Worm (Caenorhabditis elegans) whole organism, L1 larva: ENCODE measurements around the gene algn-12.
A peak's percentile ranks its signal among the peaks of the same experiment; 100 is the strongest.

Experiments used
- C16A3.4 ChIP-seq: fragments of 150-350 bp; optimal IDR thresholded peaks from 2 replicates; lab custom pipeline; 2014; ENCODE audit warnings: missing biosample characterization, missing genetic modification characterization
- F16B12.6 ChIP-seq: fragments of 150-350 bp; optimal IDR thresholded peaks from 2 replicates; lab custom pipeline; 2014; ENCODE audit warnings: missing biosample characterization, missing genetic modification characterization
- alr-1 ChIP-seq: fragments of 200-800 bp; sonication (Bioruptor generic); optimal IDR thresholded peaks from 2 replicates; lab custom pipeline; 2018; ENCODE audit warnings: borderline replicate concordance, mild to moderate bottlenecking, missing genetic modification characterization, missing compliant biosample characterization
- blmp-1 ChIP-seq: fragments of 150-350 bp; optimal IDR thresholded peaks from 2 replicates; lab custom pipeline; 2014; ENCODE audit warnings: missing biosample characterization, missing genetic modification characterization
- ceh-88 ChIP-seq: fragments of 200-800 bp; sonication (Bioruptor generic); IDR thresholded peaks from 2 replicates; pipeline ENCODE4 v1.3.6; 2022; ENCODE audit warnings: missing genetic modification characterization, missing compliant biosample characterization
- ces-1 ChIP-seq: fragments of 150-350 bp; optimal IDR thresholded peaks from 2 replicates; lab custom pipeline; 2014; ENCODE audit warnings: missing biosample characterization, missing genetic modification reagents, missing genetic modification characterization
- dpl-1 ChIP-seq, 3 experiments: fragments of 150-350 bp in 2 of 3; sonication (generic microtip) in 1 of 3; optimal IDR thresholded peaks; 2 replicates each; lab custom pipeline; 2014 to 2017; ENCODE audit warnings: missing biosample characterization in 3 of 3, missing genetic modification characterization in 3 of 3, missing genetic modification reagents in 3 of 3
- dsc-1 ChIP-seq: sonication (generic microtip); optimal IDR thresholded peaks from 2 replicates; lab custom pipeline; 2016; ENCODE audit warnings: mild to moderate bottlenecking, missing genetic modification characterization, missing compliant biosample characterization
- efl-1 ChIP-seq, 4 experiments: fragments of 150-350 bp; optimal IDR thresholded peaks in 3 of 4; peaks in 1 of 4; 1 replicate in 1 of 4; 2 replicates in 3 of 4; lab custom pipeline; 2014; ENCODE audit warnings: missing biosample characterization in 2 of 4, missing genetic modification characterization in 2 of 4, missing genetic modification reagents in 2 of 4
- egl-13 ChIP-seq: sonication (generic microtip); optimal IDR thresholded peaks from 2 replicates; lab custom pipeline; 2016; ENCODE audit warnings: missing genotype, missing genetic modification reagents, missing genetic modification characterization, missing compliant biosample characterization
- egl-27 ChIP-seq, 2 experiments: fragments of 150-350 bp in 1 of 2; sonication (generic microtip); optimal IDR thresholded peaks; 3 replicates each; lab custom pipeline; 2017 to 2018; ENCODE audit warnings: missing biosample characterization in 2 of 2, missing genetic modification characterization in 2 of 2, missing genetic modification reagents in 2 of 2
- elt-2 ChIP-seq: sonication (generic microtip); optimal IDR thresholded peaks from 2 replicates; lab custom pipeline; 2016; ENCODE audit warnings: missing genetic modification characterization, mild to moderate bottlenecking, inconsistent platforms, missing compliant biosample characterization, missing genetic modification reagents
- grh-1 ChIP-seq: fragments of 200-800 bp; sonication (Bioruptor generic); IDR thresholded peaks from 2 replicates; pipeline ENCODE4 v1.3.6; 2022; ENCODE audit warnings: missing genetic modification reagents, missing genetic modification characterization, missing compliant biosample characterization
- hlh-17 ChIP-seq: fragments of 200-800 bp; sonication (Bioruptor generic); optimal IDR thresholded peaks from 2 replicates; lab custom pipeline; 2018; ENCODE audit warnings: missing genetic modification characterization, mild to moderate bottlenecking, missing compliant biosample characterization, moderate library complexity, borderline replicate concordance
- hlh-4 ChIP-seq: sonication (generic microtip); optimal IDR thresholded peaks from 2 replicates; lab custom pipeline; 2016; ENCODE audit warnings: mild to moderate bottlenecking, missing genetic modification characterization, missing compliant biosample characterization
- hpl-2 ChIP-seq: fragments of 150-350 bp; optimal IDR thresholded peaks from 2 replicates; lab custom pipeline; 2014; ENCODE audit warnings: missing biosample characterization, missing genetic modification reagents, missing genetic modification characterization
- irx-1 ChIP-seq: sonication (generic microtip); optimal IDR thresholded peaks from 2 replicates; lab custom pipeline; 2016; ENCODE audit warnings: missing genetic modification characterization, missing compliant biosample characterization
- lin-15B ChIP-seq: fragments of 150-350 bp; sonication (generic microtip); optimal IDR thresholded peaks from 3 replicates; lab custom pipeline; 2014; ENCODE audit warnings: missing biosample characterization, missing genetic modification characterization
- lin-35 ChIP-seq, 2 experiments: fragments of 150-350 bp; optimal IDR thresholded peaks; 2 replicates each; lab custom pipeline; 2014; ENCODE audit warnings: missing biosample characterization in 2 of 2, missing genetic modification characterization in 2 of 2, missing genetic modification reagents in 2 of 2
- lsy-2 ChIP-seq, 2 experiments: fragments of 150-350 bp; optimal IDR thresholded peaks; 2 replicates each; lab custom pipeline; 2014; ENCODE audit warnings: missing biosample characterization in 2 of 2, missing genetic modification characterization in 2 of 2
- mab-9 ChIP-seq: fragments of 200-800 bp; sonication (Bioruptor generic); IDR thresholded peaks from 2 replicates; pipeline ENCODE4 v1.3.6; 2022; ENCODE audit warnings: missing genetic modification reagents, missing genetic modification characterization, missing compliant biosample characterization
- mdl-1 ChIP-seq, 2 experiments: fragments of 150-350 bp; optimal IDR thresholded peaks; 2 replicates each; lab custom pipeline; 2014 to 2017; ENCODE audit warnings: missing biosample characterization in 2 of 2, missing genetic modification characterization in 2 of 2, inconsistent platforms in 1 of 2
- mef-2 ChIP-seq: fragments of 150-350 bp; optimal IDR thresholded peaks from 2 replicates; lab custom pipeline; 2014; ENCODE audit warnings: missing biosample characterization, missing genetic modification characterization
- mep-1 ChIP-seq: fragments of 150-350 bp; optimal IDR thresholded peaks from 2 replicates; lab custom pipeline; 2014; ENCODE audit warnings: missing biosample characterization, missing genetic modification characterization
- nhr-19 ChIP-seq: fragments of 200-800 bp; sonication (Bioruptor generic); conservative IDR thresholded peaks from 2 replicates; pipeline ENCODE4 v1.3.6; 2022; ENCODE audit warnings: missing genetic modification characterization, missing compliant biosample characterization
- nhr-20 ChIP-seq: sonication (generic microtip); optimal IDR thresholded peaks from 2 replicates; lab custom pipeline; 2016; ENCODE audit warnings: mild to moderate bottlenecking, missing genetic modification characterization, missing compliant biosample characterization
- nhr-28 ChIP-seq: fragments of 150-350 bp; optimal IDR thresholded peaks from 2 replicates; lab custom pipeline; 2014; ENCODE audit warnings: missing biosample characterization, missing genetic modification characterization
- pax-3 ChIP-seq: fragments of 200-800 bp; sonication (Bioruptor generic); optimal IDR thresholded peaks from 2 replicates; lab custom pipeline; 2018; ENCODE audit warnings: mild to moderate bottlenecking, missing genetic modification characterization, moderate library complexity, missing compliant biosample characterization
- pqm-1 ChIP-seq: sonication (generic microtip); optimal IDR thresholded peaks from 3 replicates; lab custom pipeline; 2017; ENCODE audit warnings: missing biosample characterization, missing genetic modification characterization
- snu-23 ChIP-seq: sonication (generic microtip); optimal IDR thresholded peaks from 2 replicates; lab custom pipeline; 2016; ENCODE audit warnings: missing genetic modification characterization, missing compliant biosample characterization
- sup-37 ChIP-seq: fragments of 200-800 bp; sonication (Bioruptor generic); optimal IDR thresholded peaks from 2 replicates; lab custom pipeline; 2018; ENCODE audit warnings: mild to moderate bottlenecking, missing genetic modification characterization, missing compliant biosample characterization
- tbx-2 ChIP-seq: sonication (generic microtip); optimal IDR thresholded peaks from 2 replicates; lab custom pipeline; 2016; ENCODE audit warnings: missing genetic modification characterization, missing compliant biosample characterization
- unc-130 ChIP-seq: fragments of 150-350 bp; optimal IDR thresholded peaks from 2 replicates; lab custom pipeline; 2017; ENCODE audit warnings: missing biosample characterization, missing genetic modification characterization, inconsistent platforms
- unc-86 ChIP-seq: sonication (generic microtip); optimal IDR thresholded peaks from 2 replicates; lab custom pipeline; 2016; ENCODE audit warnings: missing genetic modification characterization, missing compliant biosample characterization
- zag-1 ChIP-seq: fragments of 150-350 bp; optimal IDR thresholded peaks from 2 replicates; lab custom pipeline; 2014; ENCODE audit warnings: missing biosample characterization, missing genetic modification characterization
- zip-4 ChIP-seq: fragments of 200-800 bp; sonication (Bioruptor generic); optimal IDR thresholded peaks from 2 replicates; lab custom pipeline; 2018; ENCODE audit warnings: mild to moderate bottlenecking, missing genetic modification characterization, moderate library complexity, missing compliant biosample characterization
- ztf-11 ChIP-seq, 2 experiments: sonication (generic microtip); optimal IDR thresholded peaks; 2 replicates each; lab custom pipeline; 2016 to 2017; ENCODE audit warnings: missing genetic modification characterization in 2 of 2, missing biosample characterization in 1 of 2, missing compliant biosample characterization in 1 of 2
- ztf-4 ChIP-seq: fragments of 150-350 bp; optimal IDR thresholded peaks from 2 replicates; lab custom pipeline; 2014; ENCODE audit warnings: missing biosample characterization, missing genetic modification characterization

Gene algn-12

ce11 chrV:8017924-8018323 lies 17.0 kb upstream of the algn-12 start (continued):
- TF ChIP-seq mdl-1 (tag; optimal IDR thresholded peaks at IDR 0.05; lab: Kevin White, UChicago) (no peak), sup-37 (no peak), lin-35 (GFP tag; optimal IDR thresholded peaks at IDR 0.05; lab: Kevin White, UChicago) (peak in 1 of 2 experiments; percentile 23), ztf-11 (tag; optimal IDR thresholded peaks at IDR 0.05; lab: Kevin White, UChicago) (no peak), nhr-19 (GFP tag; lab: Robert Waterston, UW) (no peak), unc-130 (tag; lab: Kevin White, UChicago) (no peak), irx-1 (tag; lab: Kevin White, UChicago) (no peak), zag-1 (tag; lab: Kevin White, UChicago) (no peak), unc-86 (tag; lab: Kevin White, UChicago) (no peak), efl-1 (optimal IDR thresholded peaks at IDR 0.05; lab: Kevin White, UChicago) (no peak), efl-1 (GFP tag; optimal IDR thresholded peaks at IDR 0.05 in 1 of 2; lab: Kevin White, UChicago) (no peak)

DNA sequence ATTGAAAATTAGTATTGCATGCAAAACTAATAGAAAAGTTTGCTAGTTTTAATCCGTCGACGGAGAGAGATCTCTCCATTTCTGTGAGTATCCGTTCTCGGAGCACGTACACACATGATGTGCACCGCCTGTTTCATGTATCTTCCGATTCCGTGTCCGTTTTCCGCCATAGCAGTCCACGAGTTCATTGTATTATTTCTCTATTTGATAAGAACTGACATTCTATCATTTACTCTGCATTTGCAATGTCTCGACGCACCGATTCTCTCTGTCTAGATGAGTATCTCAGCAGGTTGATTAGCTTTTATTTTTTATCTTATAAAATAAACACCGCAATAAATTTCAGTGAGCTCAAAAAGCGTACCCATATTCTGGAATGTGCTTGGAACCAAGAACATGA lies 16.0 kb upstream of the algn-12 start:
- TF ChIP-seq alr-1 (tag; lab: Kevin White, UChicago) (no peak), elt-2 (tag; lab: Kevin White, UChicago) (peak; percentile 18)

DNA sequence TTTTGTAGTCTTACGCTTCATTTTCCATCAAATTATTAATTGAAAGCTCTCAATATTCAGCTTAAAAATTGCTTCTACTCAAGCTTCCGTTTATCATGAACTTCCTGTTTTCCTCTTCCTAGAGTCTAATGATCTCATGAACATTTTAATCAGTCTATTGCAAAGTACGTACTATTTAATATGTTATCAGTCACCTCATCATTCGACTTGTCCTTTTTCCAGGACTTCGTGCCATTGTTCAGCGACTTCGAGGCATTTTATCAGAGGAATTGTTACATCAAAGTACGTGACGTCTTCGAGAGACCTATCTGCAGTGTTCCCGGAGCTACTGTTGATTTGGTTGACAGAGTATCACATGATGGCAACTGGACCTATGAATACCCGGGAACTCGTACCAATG lies 15.1 kb upstream of the algn-12 start:
- TF ChIP-seq nhr-28 (tag; lab: Kevin White, UChicago) (no peak), elt-2 (tag; lab: Kevin White, UChicago) (peak; percentile 17), pqm-1 (peak; percentile 1)

DNA sequence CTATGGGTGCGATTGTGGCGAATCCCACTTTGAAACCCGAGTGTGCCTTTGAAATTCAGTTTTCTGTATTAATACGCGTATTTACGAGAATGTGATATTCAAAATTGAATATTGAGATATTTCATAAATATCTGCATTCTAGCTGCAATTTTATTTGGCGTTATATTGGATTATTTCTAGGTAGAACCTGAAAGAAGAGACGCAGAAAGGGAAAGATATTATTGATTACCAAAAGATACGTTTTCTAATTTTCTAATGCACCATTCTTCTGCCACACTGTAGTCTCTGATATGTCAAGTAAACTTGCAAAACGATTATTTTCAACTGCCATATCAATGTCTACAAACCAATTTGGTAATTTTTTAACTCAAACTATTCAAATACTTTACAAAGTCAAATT lies 12.9 kb upstream of the algn-12 start, which contains the start of gene ech-3:
Gene ech-3, plus strand, starts transcription at position 178 of the 400 bp plus-strand sequence.
- no peak for TF ChIP-seq ztf-4
- no peak for TF ChIP-seq dsc-1
- TF ChIP-seq efl-1 (optimal IDR thresholded peaks at IDR 0.05; lab: Kevin White, UChicago), result peak in 1 of 2 experiments; percentile 5
- TF ChIP-seq efl-1 (GFP tag; optimal IDR thresholded peaks at IDR 0.05 in 1 of 2; lab: Kevin White, UChicago), result peak in 1 of 2 experiments; percentile 84
- no peak for TF ChIP-seq ceh-88 (GFP tag; lab: Robert Waterston, UW)
- TF ChIP-seq nhr-19 (GFP tag; lab: Robert Waterston, UW), result no peak
- TF ChIP-seq hpl-2, result no peak
- peak in 1 of 2 experiments; percentile 30 for TF ChIP-seq lin-35 (GFP tag; optimal IDR thresholded peaks at IDR 0.05; lab: Kevin White, UChicago)
- no peak for TF ChIP-seq pqm-1
- TF ChIP-seq alr-1 (tag; lab: Kevin White, UChicago), result no peak
- peak; percentile 8 for TF ChIP-seq blmp-1 (tag; lab: Kevin White, UChicago)
- TF ChIP-seq nhr-20 (tag; lab: Kevin White, UChicago), result peak; percentile 31
- no peak for TF ChIP-seq sup-37
- TF ChIP-seq, all 84 proteins: peak for 4

- TF ChIP-seq lin-35 (GFP tag; optimal IDR thresholded peaks at IDR 0.05; lab: Kevin White, UChicago) (peak; percentile 29 to 58), dsc-1 (no peak), blmp-1 (tag; lab: Kevin White, UChicago) (no peak), snu-23 (GFP tag; lab: Kevin White, UChicago) (peak; percentile 19), tbx-2 (tag; lab: Kevin White, UChicago) (no peak), C16A3.4 (peak; percentile 55), mdl-1 (tag; optimal IDR thresholded peaks at IDR 0.05; lab: Kevin White, UChicago) (peak in 1 of 2 experiments; percentile 17), efl-1 (optimal IDR thresholded peaks at IDR 0.05; lab: Kevin White, UChicago) (peak; percentile 62 to 70), efl-1 (GFP tag; optimal IDR thresholded peaks at IDR 0.05 in 1 of 2; lab: Kevin White, UChicago) (peak; percentile 61 to 79), grh-1 (GFP tag; lab: Robert Waterston, UW) (no peak), lsy-2 (tag; optimal IDR thresholded peaks at IDR 0.05; lab: Kevin White, UChicago) (peak; percentile 28 to 95), hlh-17 (GFP tag; lab: Kevin White, UChicago) (no peak), hpl-2 (no peak), dpl-1 (GFP tag; optimal IDR thresholded peaks at IDR 0.05; lab: Kevin White, UChicago) (peak in 2 of 3 experiments; percentile 47 to 60), hlh-4 (no peak), F16B12.6 (peak; percentile 80), unc-130 (tag; lab: Kevin White, UChicago) (peak; percentile 28)
These were observed 10.2 kb upstream of the algn-12 start, which contains the start of gene F43H9.3 for ce11 chrV:8024752-8025151. Gene F43H9.3 (minus strand): TSS chrV:8024940.

DNA sequence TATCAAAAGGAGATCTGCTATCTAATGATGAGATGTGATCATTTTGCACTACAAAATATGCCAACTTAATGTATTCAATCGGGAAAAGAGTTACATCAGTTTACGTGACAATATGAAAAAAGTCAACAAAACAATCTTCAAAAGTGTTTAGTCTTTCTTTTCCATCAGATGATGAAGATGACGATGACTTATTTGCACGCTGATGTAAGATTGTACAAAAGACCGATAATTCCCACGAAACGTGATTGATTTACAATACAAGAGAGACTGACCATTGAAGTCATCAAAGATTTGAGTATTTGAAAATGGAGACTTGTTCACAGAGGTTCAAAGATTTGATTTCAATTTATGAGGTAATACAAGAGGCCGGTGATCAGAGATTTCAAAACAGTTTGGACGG lies 9.7 kb upstream of the algn-12 start:
- TF ChIP-seq egl-27 (tag; optimal IDR thresholded peaks at IDR 0.05; lab: Kevin White, UChicago) (no peak), snu-23 (GFP tag; lab: Kevin White, UChicago) (peak; percentile 38), grh-1 (GFP tag; lab: Robert Waterston, UW) (no peak), lin-15B (tag; lab: Kevin White, UChicago) (no peak), mab-9 (no peak), ces-1 (GFP tag; lab: Kevin White, UChicago) (no peak), nhr-20 (tag; lab: Kevin White, UChicago) (peak; percentile 52), zip-4 (GFP tag; lab: Kevin White, UChicago) (no peak), mep-1 (tag; lab: Kevin White, UChicago) (peak; percentile 23), efl-1 (optimal IDR thresholded peaks at IDR 0.05; lab: Kevin White, UChicago) (no peak), efl-1 (GFP tag; optimal IDR thresholded peaks at IDR 0.05 in 1 of 2; lab: Kevin White, UChicago) (peak in 1 of 2 experiments; percentile 43), egl-13 (no peak), pax-3 (tag; lab: Kevin White, UChicago) (no peak), F16B12.6 (no peak), mef-2 (tag; lab: Kevin White, UChicago) (no peak), C16A3.4 (no peak), dsc-1 (no peak), mdl-1 (tag; optimal IDR thresholded peaks at IDR 0.05; lab: Kevin White, UChicago) (no peak)
